Worm (Caenorhabditis elegans): Measurements from ENCODE around the gene Y41E3.7.

- TF ChIP-seq nhr-12 (tag; optimal IDR thresholded peaks at IDR 0.05) (no peak), elt-1 (tag; optimal IDR thresholded peaks at IDR 0.05) (no peak), ceh-28 (tag; optimal IDR thresholded peaks at IDR 0.05) (no peak), nhr-76 (tag; optimal IDR thresholded peaks at IDR 0.05) (no peak), snpc-4 (tag; optimal IDR thresholded peaks at IDR 0.05) (no peak)
Observed at ce11 chrIV:15042159-15042936, 28.5 kb downstream of the Y41E3.7 start.
